Worm (Caenorhabditis elegans) whole organism, L1 larva: ENCODE measurements around the gene str-264.

Experiments used
- hpl-2 ChIP-seq: fragments of 150-350 bp; optimal IDR thresholded peaks from 2 replicates; lab custom pipeline; 2014; ENCODE audit warnings: missing biosample characterization, missing genetic modification reagents, missing genetic modification characterization
- lin-15B ChIP-seq: fragments of 150-350 bp; sonication (generic microtip); optimal IDR thresholded peaks from 3 replicates; lab custom pipeline; 2014; ENCODE audit warnings: missing biosample characterization, missing genetic modification characterization
- snu-23 ChIP-seq: sonication (generic microtip); optimal IDR thresholded peaks from 2 replicates; lab custom pipeline; 2016; ENCODE audit warnings: missing genetic modification characterization, missing compliant biosample characterization

DNA sequence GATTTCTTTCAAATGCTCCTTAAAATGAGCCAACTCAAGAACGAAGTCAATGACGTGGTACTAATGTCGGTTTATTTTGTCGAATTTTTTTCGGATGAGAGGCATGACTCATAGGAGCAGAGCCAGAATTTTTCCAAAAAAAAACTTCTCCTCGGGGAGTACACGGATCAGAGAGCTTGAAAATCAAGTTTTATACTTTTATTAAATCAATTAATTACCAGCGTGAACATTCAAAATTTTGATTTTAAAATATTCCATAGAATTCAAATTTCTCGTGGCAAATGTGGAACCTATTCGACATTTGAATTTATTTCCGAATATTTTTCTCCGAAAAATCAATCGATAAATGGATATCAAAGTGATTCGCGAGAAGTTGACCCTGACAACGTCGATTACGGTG, 43.9 kb upstream of the str-264 start, which contains the start of gene F21A3.4:
- TF ChIP-seq snu-23 (GFP tag; lab: Kevin White, UChicago) = no peak
- no peak for TF ChIP-seq hpl-2 (GFP tag; lab: Kevin White, UChicago)
- TF ChIP-seq lin-15B (tag; lab: Kevin White, UChicago) = no peak
